Fruit fly (Drosophila melanogaster): ENCODE data around the gene Teh2.
A peak's percentile ranks its signal among the peaks of the same experiment; 100 is the strongest.

The Teh2 gene

dm6 chr3L:4167353-4167842 lies 20.4 kb downstream of the Teh2 start, which contains the start of gene mas:
mas (minus strand) TSS chr3L:4167464.
- no peak for TF ChIP-seq CG12605 (GFP tag; IDR thresholded peaks at IDR 0.05)
- no peak for TF ChIP-seq Pif1A (GFP tag; optimal IDR thresholded peaks at IDR 0.05)
- TF ChIP-seq CG8301 (tag; optimal IDR thresholded peaks at IDR 0.05), result no peak
- TF ChIP-seq Pif1B (GFP tag; optimal IDR thresholded peaks at IDR 0.05), result no peak
- TF ChIP-seq D1 (tag; optimal IDR thresholded peaks at IDR 0.05), result no peak
- no peak for TF ChIP-seq CG8159 (tag; optimal IDR thresholded peaks at IDR 0.05)
- TF ChIP-seq rn (GFP tag; IDR thresholded peaks at IDR 0.05), result no peak
- TF ChIP-seq fd96Ca (GFP tag; IDR thresholded peaks at IDR 0.05), result no peak; the same call in 2 of the 3 replicates
- TF ChIP-seq CG4496 (GFP tag; IDR thresholded peaks at IDR 0.05), result no peak

- TF ChIP-seq Snoo (tag; optimal IDR thresholded peaks at IDR 0.05) (peak; percentile 23), gl (tag; optimal IDR thresholded peaks at IDR 0.05) (no peak)
Measured at dm6 chr3L:4160926-4161325, 26.9 kb downstream of the Teh2 start, which contains the start of gene nab. nab (minus strand) TSS chr3L:4160932.

dm6 chr3L:4159264-4159663 lies 28.6 kb downstream of the Teh2 start:
- TF ChIP-seq CG12605 (GFP tag; IDR thresholded peaks at IDR 0.05), result no peak

- TF ChIP-seq Pif1B (GFP tag; optimal IDR thresholded peaks at IDR 0.05), result peak; percentile 73
- no peak for TF ChIP-seq CG32121 (GFP tag; IDR thresholded peaks at IDR 0.05)
- TF ChIP-seq fd96Ca (GFP tag; IDR thresholded peaks at IDR 0.05), result peak; percentile 44; the same call in 1 of the 3 replicates
- TF ChIP-seq CG10348 (GFP tag; IDR thresholded peaks at IDR 0.05), result no peak
- TF ChIP-seq Ets98B (GFP tag; IDR thresholded peaks at IDR 0.05), result peak; percentile 16; the same call in 1 of the 2 replicates
- TF ChIP-seq CG14655 (GFP tag; optimal IDR thresholded peaks at IDR 0.05), result peak; percentile 68
- peak; percentile 79 for TF ChIP-seq CG15710 (tag; optimal IDR thresholded peaks at IDR 0.05)
- peak; percentile 80 for TF ChIP-seq CG9948 (tag; optimal IDR thresholded peaks at IDR 0.05)
- TF ChIP-seq CG34367 (tag; optimal IDR thresholded peaks at IDR 0.05), result peak; percentile 70
- TF ChIP-seq CG13204 (GFP tag; optimal IDR thresholded peaks at IDR 0.05), result peak; percentile 37
- peak; percentile 17 for TF ChIP-seq Snoo (tag; optimal IDR thresholded peaks at IDR 0.05)
- TF ChIP-seq EcR (GFP tag; optimal IDR thresholded peaks at IDR 0.05), result no peak
- peak; percentile 79 for TF ChIP-seq CG17806 (tag; optimal IDR thresholded peaks at IDR 0.05)
- peak; percentile 78 for TF ChIP-seq CG8159 (tag; optimal IDR thresholded peaks at IDR 0.05)
- TF ChIP-seq rn (GFP tag; IDR thresholded peaks at IDR 0.05), result no peak
- peak; percentile 63 for TF ChIP-seq D1 (tag; optimal IDR thresholded peaks at IDR 0.05)
- TF ChIP-seq Pif1A (GFP tag; optimal IDR thresholded peaks at IDR 0.05), result peak; percentile 73
- peak; percentile 20; the same call in 1 of the 2 replicates for TF ChIP-seq CG12605 (GFP tag; IDR thresholded peaks at IDR 0.05)
- peak; percentile 69; the same call in 1 of the 3 replicates for TF ChIP-seq CG4496 (GFP tag; IDR thresholded peaks at IDR 0.05)
- TF ChIP-seq gl (tag; optimal IDR thresholded peaks at IDR 0.05), result peak; percentile 36
- peak; percentile 63 for TF ChIP-seq CG8301 (tag; optimal IDR thresholded peaks at IDR 0.05)
Measured at dm6 chr3L:4158361-4158760, 29.5 kb downstream of the Teh2 start.

dm6 chr3L:4157852-4158251 lies 30.0 kb downstream of the Teh2 start:
- TF ChIP-seq CG15710 (tag; optimal IDR thresholded peaks at IDR 0.05), result no peak
- TF ChIP-seq EcR (GFP tag; optimal IDR thresholded peaks at IDR 0.05), result peak; percentile 3

- TF ChIP-seq CG32121 (GFP tag; IDR thresholded peaks at IDR 0.05) (no peak), Pif1B (GFP tag; optimal IDR thresholded peaks at IDR 0.05) (peak; percentile 8), Pif1A (GFP tag; optimal IDR thresholded peaks at IDR 0.05) (peak; percentile 10), EcR (GFP tag; optimal IDR thresholded peaks at IDR 0.05) (peak; percentile 34), CG13204 (GFP tag; optimal IDR thresholded peaks at IDR 0.05) (peak; percentile 24)
Measured at dm6 chr3L:4148406-4148975, 39.3 kb downstream of the Teh2 start, which contains the start of gene CG1299. CG1299 (plus strand) TSS chr3L:4148696.

dm6 chr3L:4145229-4145628 lies 42.6 kb downstream of the Teh2 start:
- TF ChIP-seq EcR (GFP tag; optimal IDR thresholded peaks at IDR 0.05), result peak; percentile 73
- no peak for TF ChIP-seq fd96Ca (GFP tag; IDR thresholded peaks at IDR 0.05)

dm6 chr3L:4142064-4142463 lies 45.8 kb downstream of the Teh2 start, which contains the start of gene CG32260:
CG32260 (plus strand) TSS chr3L:4142364.
- TF ChIP-seq CG12605 (GFP tag; IDR thresholded peaks at IDR 0.05) (no peak), Snoo (tag; optimal IDR thresholded peaks at IDR 0.05) (no peak)

Data from whole organism, pupa.